Fruit fly (Drosophila melanogaster) whole organism, embryonic: ENCODE measurements around the gene wda.
A peak's percentile ranks its signal among the peaks of the same experiment; 100 is the strongest.

Experiments
- Atf6 ChIP-seq: fragments of 200-800 bp; sonication (Bioruptor generic); IDR thresholded peaks from 2 replicates; pipeline ENCODE4 v1.3.6; 2022; ENCODE audit warnings: missing biosample characterization, missing genetic modification characterization
- CG10366 ChIP-seq: fragments of 200-800 bp; sonication (Bioruptor generic); IDR thresholded peaks from 2 replicates; pipeline ENCODE4 v1.3.6; 2022; ENCODE audit warnings: missing biosample characterization, missing genetic modification characterization
- CG10543 ChIP-seq: fragments of 200-800 bp; sonication (Bioruptor generic); optimal IDR thresholded peaks from 3 replicates; lab custom pipeline; 2017; ENCODE audit warnings: missing biosample characterization, mild to moderate bottlenecking, missing genetic modification characterization, moderate library complexity
- CG12236 ChIP-seq: fragments of 200-800 bp; sonication (Bioruptor generic); optimal IDR thresholded peaks from 2 replicates; lab custom pipeline; 2016; ENCODE audit warnings: missing biosample characterization, missing genetic modification characterization
- CG12659 ChIP-seq: fragments of 200-800 bp; sonication (Bioruptor generic); optimal IDR thresholded peaks from 3 replicates; lab custom pipeline; 2017; ENCODE audit warnings: mild to moderate bottlenecking, missing biosample characterization, missing genetic modification reagents, missing genetic modification characterization
- CG17612 ChIP-seq: fragments of 200-800 bp; sonication (Bioruptor generic); IDR thresholded peaks from 2 replicates; pipeline ENCODE4 v1.3.6; 2022; ENCODE audit warnings: missing biosample characterization, missing genetic modification characterization
- CG2116 ChIP-seq: fragments of 200-800 bp; sonication (Bioruptor generic); optimal IDR thresholded peaks from 3 replicates; lab custom pipeline; 2018; ENCODE audit warnings: missing biosample characterization, mild to moderate bottlenecking, missing genetic modification characterization
- CG2202 ChIP-seq: fragments of 200-800 bp; sonication (Bioruptor generic); optimal IDR thresholded peaks from 2 replicates; lab custom pipeline; 2018; ENCODE audit warnings: missing biosample characterization, mild to moderate bottlenecking, missing genetic modification characterization
- CG33557 ChIP-seq: fragments of 200-800 bp; sonication (Bioruptor generic); optimal IDR thresholded peaks from 2 replicates; lab custom pipeline; 2019; ENCODE audit warnings: missing biosample characterization, mild to moderate bottlenecking, missing genetic modification characterization, moderate library complexity
- CG34376 ChIP-seq: fragments of 200-800 bp; sonication (Bioruptor generic); optimal IDR thresholded peaks from 2 replicates; lab custom pipeline; 2018; ENCODE audit warnings: missing biosample characterization, mild to moderate bottlenecking, missing genetic modification characterization
- CG4360 ChIP-seq: fragments of 200-800 bp; sonication (Bioruptor generic); IDR thresholded peaks from 2 replicates; pipeline ENCODE4 v1.3.6; 2022; ENCODE audit warnings: missing biosample characterization, missing genetic modification characterization
- CG7271 ChIP-seq: fragments of 200-800 bp; sonication (Bioruptor generic); optimal IDR thresholded peaks from 2 replicates; lab custom pipeline; 2018; ENCODE audit warnings: missing biosample characterization, mild to moderate bottlenecking, missing genetic modification characterization, moderate library complexity
- CG7987 ChIP-seq: fragments of 200-800 bp; sonication (Bioruptor generic); optimal IDR thresholded peaks from 2 replicates; lab custom pipeline; 2018; ENCODE audit warnings: missing biosample characterization, mild to moderate bottlenecking, missing genetic modification characterization, moderate library complexity
- CG8388 ChIP-seq: fragments of 200-800 bp; sonication (Bioruptor generic); optimal IDR thresholded peaks from 2 replicates; lab custom pipeline; 2019; ENCODE audit warnings: missing biosample characterization, mild to moderate bottlenecking, missing genetic modification characterization, moderate library complexity
- Eip74EF ChIP-seq, 2 experiments: fragments of 200-800 bp in 1 of 2; fragments of >200 bp in 1 of 2; sonication (Bioruptor generic) in 1 of 2; optimal IDR thresholded peaks; 2 replicates each; lab custom pipeline; 2017 to 2019; ENCODE audit warnings: missing biosample characterization in 2 of 2, missing genetic modification characterization in 2 of 2, mild to moderate bottlenecking in 1 of 2, moderate library complexity in 1 of 2
- Ets65A ChIP-seq: fragments of 200-800 bp; sonication (Bioruptor generic); peaks from one replicate; lab custom pipeline; 2016; ENCODE audit warnings: missing biosample characterization, missing genetic modification characterization
- Ets97D ChIP-seq: fragments of 200-800 bp; sonication (Bioruptor generic); optimal IDR thresholded peaks from 3 replicates; lab custom pipeline; 2016; ENCODE audit warnings: missing biosample characterization, missing genetic modification characterization
- Pdp1 ChIP-seq, 2 experiments: fragments of 200-800 bp; sonication (Bioruptor generic); optimal IDR thresholded peaks; 3 replicates each; lab custom pipeline; 2016; ENCODE audit warnings: missing biosample characterization in 2 of 2, missing genetic modification characterization in 2 of 2, mild to moderate bottlenecking in 1 of 2, moderate library complexity in 1 of 2
- Rfx ChIP-seq: fragments of 200-800 bp; sonication (Bioruptor generic); IDR thresholded peaks from 2 replicates; pipeline ENCODE4 v1.3.6; 2022; ENCODE audit warnings: missing biosample characterization, missing genetic modification characterization
- Ssrp ChIP-seq: fragments of 200-800 bp; sonication (Bioruptor generic); optimal IDR thresholded peaks from 2 replicates; lab custom pipeline; 2018; ENCODE audit warnings: missing biosample characterization, mild to moderate bottlenecking, missing genetic modification characterization, moderate library complexity
- Taf1 ChIP-seq: fragments of 200-800 bp; sonication (Bioruptor generic); IDR thresholded peaks from 2 replicates; pipeline ENCODE4 v1.3.6; 2022; ENCODE audit warnings: missing biosample characterization, missing genetic modification characterization
- Vsx1 ChIP-seq: fragments of 200-800 bp; sonication (Bioruptor generic); optimal IDR thresholded peaks from 2 replicates; lab custom pipeline; 2017; ENCODE audit warnings: missing biosample characterization, mild to moderate bottlenecking, missing genetic modification characterization, missing genetic modification reagents
- Xrp1 ChIP-seq: fragments of 200-800 bp; sonication (Bioruptor generic); IDR thresholded peaks from 2 replicates; pipeline ENCODE4 v1.3.6; 2022; ENCODE audit warnings: missing biosample characterization, missing genetic modification characterization
- bbx ChIP-seq: fragments of 200-800 bp; sonication (Bioruptor generic); IDR thresholded peaks from 2 replicates; pipeline ENCODE4 v1.3.6; 2022; ENCODE audit warnings: missing biosample characterization, missing genetic modification characterization; ENCODE audit not compliant: partially characterized antibody
- bsh ChIP-seq, 2 experiments: fragments of 200-800 bp; sonication (Bioruptor generic); optimal IDR thresholded peaks; 2 replicates each; lab custom pipeline; 2017 to 2018; ENCODE audit warnings: mild to moderate bottlenecking in 2 of 2, missing biosample characterization in 2 of 2, missing genetic modification characterization in 2 of 2, moderate library complexity in 1 of 2
- chinmo ChIP-seq: fragments of 200-800 bp; sonication (Bioruptor generic); IDR thresholded peaks from 4 replicates; pipeline ENCODE4 v1.3.6; 2022; ENCODE audit warnings: missing biosample characterization, missing genetic modification characterization; ENCODE audit not compliant: partially characterized antibody
- dysf ChIP-seq: fragments of 200-800 bp; sonication (Bioruptor generic); IDR thresholded peaks from 3 replicates; pipeline ENCODE4 v1.3.6; 2022; ENCODE audit warnings: missing biosample characterization, missing genetic modification characterization
- exex ChIP-seq: fragments of 200-800 bp; sonication (Bioruptor generic); optimal IDR thresholded peaks from 4 replicates; lab custom pipeline; 2018; ENCODE audit warnings: missing biosample characterization, mild to moderate bottlenecking, missing genetic modification characterization, moderate library complexity
- eyg ChIP-seq: fragments of 200-800 bp; sonication (Bioruptor generic); optimal IDR thresholded peaks from 3 replicates; lab custom pipeline; 2016; ENCODE audit warnings: missing biosample characterization, missing genetic modification characterization
- grn ChIP-seq: fragments of 200-800 bp; sonication (Bioruptor generic); optimal IDR thresholded peaks from 3 replicates; lab custom pipeline; 2017; ENCODE audit warnings: missing biosample characterization, missing genetic modification characterization
- gro ChIP-seq: fragments of 200-800 bp; sonication (Bioruptor generic); optimal IDR thresholded peaks from 2 replicates; lab custom pipeline; 2016; ENCODE audit warnings: missing biosample characterization, missing genetic modification characterization
- mirr ChIP-seq: fragments of 200-800 bp; sonication (Bioruptor generic); optimal IDR thresholded peaks from 3 replicates; lab custom pipeline; 2018; ENCODE audit warnings: missing biosample characterization, mild to moderate bottlenecking, missing genetic modification characterization
- nerfin-1 ChIP-seq: fragments of 200-800 bp; sonication (Bioruptor generic); optimal IDR thresholded peaks from 3 replicates; lab custom pipeline; 2019; ENCODE audit warnings: missing biosample characterization, mild to moderate bottlenecking, missing genetic modification characterization, moderate library complexity
- ro ChIP-seq: fragments of 200-800 bp; sonication (Bioruptor generic); IDR thresholded peaks from 2 replicates; pipeline ENCODE4 v1.3.6; 2022; ENCODE audit warnings: missing biosample characterization, missing genetic modification characterization
- scrt ChIP-seq: fragments of 200-800 bp; sonication (Bioruptor generic); optimal IDR thresholded peaks from 2 replicates; lab custom pipeline; 2018; ENCODE audit warnings: missing biosample characterization, mild to moderate bottlenecking, missing genetic modification characterization, moderate library complexity
- sens ChIP-seq: fragments of 200-800 bp; sonication (Bioruptor generic); peaks from one replicate; lab custom pipeline; 2016; ENCODE audit warnings: missing biosample characterization, missing genetic modification characterization
- sug ChIP-seq: fragments of 200-800 bp; optimal IDR thresholded peaks from 2 replicates; lab custom pipeline; 2019; ENCODE audit warnings: missing biosample characterization, mild to moderate bottlenecking, missing genetic modification characterization, moderate library complexity
- unc-4 ChIP-seq: fragments of 200-800 bp; sonication (Bioruptor generic); IDR thresholded peaks from 2 replicates; pipeline ENCODE4 v1.3.6; 2022; ENCODE audit warnings: missing biosample characterization, missing genetic modification characterization; ENCODE audit not compliant: partially characterized antibody
- vvl ChIP-seq: fragments of 200-800 bp; sonication (Bioruptor generic); IDR thresholded peaks from 2 replicates; pipeline ENCODE4 v1.3.6; 2022; ENCODE audit warnings: missing biosample characterization, missing genetic modification characterization
- zen2 ChIP-seq: fragments of 200-800 bp; sonication (Bioruptor generic); IDR thresholded peaks from 3 replicates; pipeline ENCODE4 v1.3.6; 2022; ENCODE audit warnings: missing biosample characterization, missing genetic modification characterization; ENCODE audit not compliant: partially characterized antibody

The wda gene

dm6 chr3R:23220239-23221002 lies 37.5 kb downstream of the wda start (continued):
- TF ChIP-seq ro (no peak), nerfin-1 (tag; lab: Kevin White, UChicago) (no peak), scrt (GFP tag; lab: Kevin White, UChicago) (no peak), eyg (GFP tag; lab: Kevin White, UChicago) (no peak), CG12659 (no peak), Eip74EF (GFP tag; optimal IDR thresholded peaks at IDR 0.05; lab: Kevin White, UChicago) (no peak), CG8388 (GFP tag; lab: Kevin White, UChicago) (peak; percentile 71), Taf1 (0 out of 2 replicates have a peak, but pooled peaks have one; percentile 13), Xrp1 (GFP tag; lab: Robert Waterston, UW) (no peak), CG2202 (no peak), sens (peak; percentile 67), CG33557 (GFP tag; lab: Kevin White, UChicago) (peak; percentile 1), bsh (GFP tag; optimal IDR thresholded peaks at IDR 0.05; lab: Kevin White, UChicago) (peak in 1 of 2 experiments; percentile 8), CG4360 (GFP tag; lab: Robert Waterston, UW) (peak; percentile 80)

dm6 chr3R:23217142-23217771 lies 40.6 kb downstream of the wda start:
- no peak for TF ChIP-seq Rfx (GFP tag; lab: Robert Waterston, UW)
- peak; percentile 3 for TF ChIP-seq mirr (GFP tag; lab: Kevin White, UChicago)
- TF ChIP-seq zen2, result no peak
- peak; percentile 91 for TF ChIP-seq exex
- peak; percentile 65 for TF ChIP-seq sug
- peak; percentile 24 for TF ChIP-seq CG34376 (GFP tag; lab: Kevin White, UChicago)
- no peak for TF ChIP-seq bbx (GFP tag; lab: Robert Waterston, UW)
- TF ChIP-seq sens, result peak; percentile 5
- TF ChIP-seq Pdp1 (GFP tag; optimal IDR thresholded peaks at IDR 0.05; lab: Kevin White, UChicago), result peak in 1 of 2 experiments; percentile 9
- peak; percentile 91 for TF ChIP-seq grn (GFP tag; lab: Kevin White, UChicago)

- TF ChIP-seq chinmo (GFP tag; lab: Robert Waterston, UW) (0 out of 4 replicates have a peak, but pooled peaks have one; percentile 21), Ets65A (no peak)
These were observed 42.5 kb downstream of the wda start for dm6 chr3R:23215434-23215730.

dm6 chr3R:23214603-23215433 lies 43.1 kb downstream of the wda start:
- no peak for TF ChIP-seq CG12236
- no peak for TF ChIP-seq Atf6 (GFP tag; lab: Robert Waterston, UW)
- no peak for TF ChIP-seq CG7271 (tag; lab: Kevin White, UChicago)
- TF ChIP-seq Ssrp (tag; lab: Kevin White, UChicago), result no peak
- peak; percentile 57 for TF ChIP-seq Ets97D
- TF ChIP-seq CG2116, result peak; percentile 88
- TF ChIP-seq CG10543 (GFP tag; lab: Kevin White, UChicago), result peak; percentile 46
- TF ChIP-seq CG7987 (GFP tag; lab: Kevin White, UChicago), result peak; percentile 43
- peak; percentile 65 for TF ChIP-seq sens
- peak in 1 of 2 experiments; percentile 35 for TF ChIP-seq Pdp1 (GFP tag; optimal IDR thresholded peaks at IDR 0.05; lab: Kevin White, UChicago)
- TF ChIP-seq bsh (GFP tag; optimal IDR thresholded peaks at IDR 0.05; lab: Kevin White, UChicago), result peak in 1 of 2 experiments; percentile 6
- TF ChIP-seq vvl (GFP tag; lab: Robert Waterston, UW), result peak; percentile 24; the same call in 1 of the 2 replicates
- TF ChIP-seq CG17612, result no peak
- TF ChIP-seq gro (GFP tag; lab: Kevin White, UChicago), result peak; percentile 51
- TF ChIP-seq dysf (GFP tag; lab: Robert Waterston, UW), result no peak
- peak; percentile 53 for TF ChIP-seq Vsx1
- peak; percentile 54; the same call in 1 of the 2 replicates for TF ChIP-seq unc-4 (GFP tag; lab: Robert Waterston, UW)
- peak; percentile 98 for TF ChIP-seq exex
- TF ChIP-seq CG10366 (GFP tag; lab: Robert Waterston, UW), result no peak
- peak; percentile 11; the same call in 1 of the 3 replicates for TF ChIP-seq zen2
- peak; percentile 81; the same call in 2 of the 4 replicates for TF ChIP-seq chinmo (GFP tag; lab: Robert Waterston, UW)
- peak in 1 of 2 experiments; percentile 13 for TF ChIP-seq Eip74EF (GFP tag; optimal IDR thresholded peaks at IDR 0.05; lab: Kevin White, UChicago)
